Worm (Caenorhabditis elegans) whole organism, late embryonic: ENCODE measurements around the gene K10C2.8.

Source experiments
- F13H6.1 ChIP-seq: sonication (generic microtip); optimal IDR thresholded peaks from 2 replicates; lab custom pipeline; 2016; ENCODE audit warnings: missing genetic modification characterization, missing compliant biosample characterization
- K02D7.2 ChIP-seq: sonication (generic microtip); optimal IDR thresholded peaks from 2 replicates; lab custom pipeline; 2017; ENCODE audit warnings: mild to moderate bottlenecking, missing genetic modification characterization, missing compliant biosample characterization
- T23F11.4 ChIP-seq: fragments of 200-800 bp; sonication (Bioruptor generic); optimal IDR thresholded peaks from 2 replicates; lab custom pipeline; 2018; ENCODE audit warnings: mild to moderate bottlenecking, missing genetic modification characterization, missing compliant biosample characterization
- ahr-1 ChIP-seq: sonication (generic microtip); optimal IDR thresholded peaks from 2 replicates; lab custom pipeline; 2016; ENCODE audit warnings: missing genetic modification characterization, missing compliant biosample characterization
- ceh-14 ChIP-seq: sonication (generic microtip); optimal IDR thresholded peaks from 2 replicates; lab custom pipeline; 2016; ENCODE audit warnings: missing genotype, missing genetic modification characterization, missing compliant biosample characterization
- ceh-2 ChIP-seq: sonication (generic microtip); optimal IDR thresholded peaks from 2 replicates; lab custom pipeline; 2016; ENCODE audit warnings: missing genotype, missing genetic modification characterization, missing compliant biosample characterization
- ceh-30 ChIP-seq: fragments of 150-350 bp; optimal IDR thresholded peaks from 2 replicates; lab custom pipeline; 2014; ENCODE audit warnings: missing biosample characterization, missing genetic modification characterization
- ceh-31 ChIP-seq: sonication (generic microtip); optimal IDR thresholded peaks from 2 replicates; lab custom pipeline; 2016; ENCODE audit warnings: missing genetic modification characterization, missing compliant biosample characterization
- ceh-34 ChIP-seq: sonication (generic microtip); optimal IDR thresholded peaks from 2 replicates; lab custom pipeline; 2016; ENCODE audit warnings: mild to moderate bottlenecking, missing genetic modification characterization, missing compliant biosample characterization
- ceh-45 ChIP-seq: fragments of 200-800 bp; sonication (Bioruptor generic); IDR thresholded peaks from 2 replicates; pipeline ENCODE4 v1.3.6; 2022; ENCODE audit warnings: missing genetic modification reagents, missing genetic modification characterization, missing compliant biosample characterization
- che-1 ChIP-seq: sonication (generic microtip); optimal IDR thresholded peaks from 2 replicates; lab custom pipeline; 2016; ENCODE audit warnings: mild to moderate bottlenecking, missing genetic modification characterization, missing compliant biosample characterization
- elt-2 ChIP-seq: sonication (generic microtip); optimal IDR thresholded peaks from 2 replicates; lab custom pipeline; 2016; ENCODE audit warnings: missing genetic modification reagents, missing genetic modification characterization, missing compliant biosample characterization
- ets-4 ChIP-seq: sonication (generic microtip); optimal IDR thresholded peaks from 2 replicates; lab custom pipeline; 2016; ENCODE audit warnings: missing genetic modification characterization, missing compliant biosample characterization
- eyg-1 ChIP-seq: sonication (generic microtip); optimal IDR thresholded peaks from 2 replicates; lab custom pipeline; 2016; ENCODE audit warnings: missing genotype, missing genetic modification characterization, missing compliant biosample characterization
- fkh-10 ChIP-seq: fragments of 150-350 bp; optimal IDR thresholded peaks from 2 replicates; lab custom pipeline; 2014; ENCODE audit warnings: missing biosample characterization, missing genetic modification reagents, missing genetic modification characterization
- hlh-15 ChIP-seq: sonication (generic microtip); optimal IDR thresholded peaks from 2 replicates; lab custom pipeline; 2016; ENCODE audit warnings: missing genetic modification characterization, missing compliant biosample characterization
- hlh-30 ChIP-seq: sonication (generic microtip); optimal IDR thresholded peaks from 2 replicates; lab custom pipeline; 2017; ENCODE audit warnings: antibody characterized with exemption, missing genetic modification characterization, missing compliant biosample characterization; ENCODE audit not compliant: insufficient read depth
- lim-6 ChIP-seq: sonication (generic microtip); optimal IDR thresholded peaks from 2 replicates; lab custom pipeline; 2016; ENCODE audit warnings: missing genetic modification characterization, missing compliant biosample characterization
- lin-11 ChIP-seq: fragments of 200-800 bp; sonication (Bioruptor generic); optimal IDR thresholded peaks from 2 replicates; lab custom pipeline; 2018; ENCODE audit warnings: mild to moderate bottlenecking, missing genetic modification characterization, missing compliant biosample characterization
- madf-2 ChIP-seq: sonication (generic microtip); optimal IDR thresholded peaks from 2 replicates; lab custom pipeline; 2017; ENCODE audit warnings: missing genetic modification characterization, missing compliant biosample characterization
- mec-3 ChIP-seq: sonication (generic microtip); optimal IDR thresholded peaks from 2 replicates; lab custom pipeline; 2016; ENCODE audit warnings: borderline replicate concordance, missing genetic modification characterization, missing compliant biosample characterization
- nfya-1 ChIP-seq: sonication (generic microtip); optimal IDR thresholded peaks from 2 replicates; lab custom pipeline; 2017; ENCODE audit warnings: missing genetic modification characterization, mild to moderate bottlenecking, missing compliant biosample characterization, antibody characterized with exemption, moderate library complexity
- nhr-11 ChIP-seq: fragments of 150-350 bp; optimal IDR thresholded peaks from 2 replicates; lab custom pipeline; 2014; ENCODE audit warnings: missing biosample characterization, missing genetic modification characterization
- nhr-232 ChIP-seq: sonication (generic microtip); optimal IDR thresholded peaks from 2 replicates; lab custom pipeline; 2016; ENCODE audit warnings: missing genetic modification characterization, missing compliant biosample characterization
- odd-2 ChIP-seq: sonication (generic microtip); optimal IDR thresholded peaks from 2 replicates; lab custom pipeline; 2017; ENCODE audit warnings: antibody characterized with exemption, mild to moderate bottlenecking, missing genetic modification characterization, missing compliant biosample characterization
- pha-2 ChIP-seq: sonication (generic microtip); optimal IDR thresholded peaks from 2 replicates; lab custom pipeline; 2017; ENCODE audit warnings: mild to moderate bottlenecking, missing genetic modification characterization, missing compliant biosample characterization
- pha-4 ChIP-seq: fragments of 150-350 bp; optimal IDR thresholded peaks from 2 replicates; lab custom pipeline; 2018; ENCODE audit warnings: missing biosample characterization, missing genetic modification reagents, missing genetic modification characterization
- pqm-1 ChIP-seq: sonication (generic microtip); optimal IDR thresholded peaks from 2 replicates; lab custom pipeline; 2016; ENCODE audit warnings: missing genetic modification characterization, missing compliant biosample characterization
- rnt-1 ChIP-seq: sonication (generic microtip); optimal IDR thresholded peaks from 2 replicates; lab custom pipeline; 2016; ENCODE audit warnings: missing genetic modification characterization, missing compliant biosample characterization
- sdc-2 ChIP-seq: sonication (generic microtip); optimal IDR thresholded peaks from 2 replicates; lab custom pipeline; 2016; ENCODE audit warnings: missing genotype, missing genetic modification characterization, missing compliant biosample characterization
- sox-4 ChIP-seq: sonication (generic microtip); optimal IDR thresholded peaks from 2 replicates; lab custom pipeline; 2017; ENCODE audit warnings: mild to moderate bottlenecking, missing genetic modification characterization, inconsistent platforms, missing compliant biosample characterization
- syd-9 ChIP-seq: sonication (generic microtip); optimal IDR thresholded peaks from 2 replicates; lab custom pipeline; 2016; ENCODE audit warnings: mild to moderate bottlenecking, missing genetic modification characterization, moderate library complexity, missing compliant biosample characterization
- tbx-2 ChIP-seq: sonication (generic microtip); optimal IDR thresholded peaks from 2 replicates; lab custom pipeline; 2016; ENCODE audit warnings: missing genetic modification characterization, missing compliant biosample characterization
- tbx-7 ChIP-seq: sonication (generic microtip); optimal IDR thresholded peaks from 2 replicates; lab custom pipeline; 2016; ENCODE audit warnings: missing genotype, missing genetic modification characterization, missing compliant biosample characterization
- unc-3 ChIP-seq, 2 experiments: fragments of 200-800 bp in 1 of 2; sonication (Bioruptor generic) in 1 of 2; sonication (generic microtip) in 1 of 2; conservative IDR thresholded peaks in 1 of 2; optimal IDR thresholded peaks in 1 of 2; 2 replicates each; pipeline versions ENCODE4 v1.3.6 to Lab custom; 2016 to 2022; ENCODE audit warnings: missing compliant biosample characterization in 2 of 2, missing genetic modification characterization in 2 of 2, missing genetic modification reagents in 1 of 2
- unc-86 ChIP-seq: sonication (generic microtip); optimal IDR thresholded peaks from 2 replicates; lab custom pipeline; 2016; ENCODE audit warnings: missing genetic modification characterization, missing compliant biosample characterization
- zip-5 ChIP-seq: sonication (generic microtip); optimal IDR thresholded peaks from 2 replicates; lab custom pipeline; 2016; ENCODE audit warnings: missing genetic modification characterization, missing compliant biosample characterization
- ztf-16 ChIP-seq: sonication (generic microtip); optimal IDR thresholded peaks from 2 replicates; lab custom pipeline; 2017; ENCODE audit warnings: missing genetic modification characterization, missing compliant biosample characterization

K10C2.8 gene

ce11 chrX:6437545-6437944 is at the start of gene K10C2.8:
Gene K10C2.8 (minus strand): TSS chrX:6437645.
- TF ChIP-seq F13H6.1 (tag; lab: Kevin White, UChicago) = no peak
- TF ChIP-seq lim-6 = no peak
- TF ChIP-seq mec-3 (tag; lab: Kevin White, UChicago) = no peak
- no peak for TF ChIP-seq syd-9
- TF ChIP-seq ceh-2 (tag; lab: Kevin White, UChicago) = no peak
- TF ChIP-seq hlh-15 (tag; lab: Kevin White, UChicago) = no peak
- TF ChIP-seq hlh-30 (tag; lab: Kevin White, UChicago) = no peak
- TF ChIP-seq unc-86 = no peak
- TF ChIP-seq K02D7.2 (tag; lab: Kevin White, UChicago) = no peak
- no peak for TF ChIP-seq pha-4 (tag; lab: Kevin White, UChicago)
- no peak for TF ChIP-seq ztf-16 (tag; lab: Kevin White, UChicago)
- no peak for TF ChIP-seq ceh-31 (tag; lab: Kevin White, UChicago)
- TF ChIP-seq madf-2 (tag; lab: Kevin White, UChicago) = no peak
- no peak for TF ChIP-seq tbx-7 (tag; lab: Kevin White, UChicago)
- no peak for TF ChIP-seq ahr-1 (tag; lab: Kevin White, UChicago)

DNA sequence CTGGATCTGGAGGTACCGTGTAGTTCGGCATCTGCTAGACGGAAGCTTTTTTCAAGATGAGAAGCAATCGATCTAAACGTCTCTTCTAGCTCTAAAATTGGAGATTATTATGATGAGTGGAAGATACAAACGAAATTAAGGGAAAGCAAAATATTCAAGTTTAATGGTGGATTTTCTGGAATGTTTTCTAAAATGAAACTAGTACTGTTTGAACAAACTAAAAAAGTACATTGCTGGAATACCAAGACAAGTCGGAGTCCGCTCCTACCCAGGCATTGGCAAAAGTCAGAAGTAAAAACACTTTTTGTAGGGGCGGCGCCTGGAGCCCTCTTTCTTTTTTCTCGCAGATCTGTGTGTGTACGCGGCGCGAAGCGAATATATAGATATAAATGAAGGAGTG is 47.3 kb upstream of the K10C2.8 start, which contains the start of gene gar-1:
gar-1 (minus strand) TSS at position 101 of the 400 bp plus-strand sequence.
- TF ChIP-seq rnt-1 (tag; lab: Kevin White, UChicago) (no peak), nfya-1 (no peak), ceh-34 (tag; lab: Kevin White, UChicago) (no peak), pha-2 (tag; lab: Kevin White, UChicago) (no peak), lin-11 (no peak), unc-86 (no peak), pqm-1 (tag; lab: Kevin White, UChicago) (no peak), ceh-2 (tag; lab: Kevin White, UChicago) (no peak), ceh-45 (no peak), mec-3 (tag; lab: Kevin White, UChicago) (no peak), T23F11.4 (GFP tag; lab: Kevin White, UChicago) (no peak), ets-4 (tag; lab: Kevin White, UChicago) (no peak), unc-3 (GFP tag; conservative IDR thresholded peaks at IDR 0.05; lab: Robert Waterston, UW) (no peak), unc-3 (tag; optimal IDR thresholded peaks at IDR 0.05; lab: Kevin White, UChicago) (no peak), eyg-1 (tag; lab: Kevin White, UChicago) (no peak), odd-2 (tag; lab: Kevin White, UChicago) (no peak)

DNA sequence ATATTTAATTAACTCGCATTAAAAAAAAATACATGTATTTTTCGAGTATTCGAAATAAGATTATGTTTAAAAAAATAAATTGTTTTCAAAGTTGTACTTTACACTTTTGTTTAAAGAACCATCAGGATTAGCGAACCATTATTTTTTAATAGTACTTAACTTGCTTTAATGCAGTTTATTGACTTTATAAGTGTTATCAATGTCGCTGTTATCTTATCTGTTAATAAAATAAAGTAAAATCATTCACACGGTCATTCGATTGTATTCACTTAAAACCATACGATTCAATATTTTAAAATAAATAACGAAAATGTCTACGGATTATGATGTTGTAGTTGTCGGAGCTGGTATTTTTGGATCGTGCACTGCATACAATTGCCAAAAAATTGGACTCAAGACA is 39.1 kb upstream of the K10C2.8 start, which contains the start of gene C15B12.1:
C15B12.1 (plus strand) TSS at position 271 of the 400 bp plus-strand sequence.
- no peak for TF ChIP-seq pha-4 (tag; lab: Kevin White, UChicago)
- no peak for TF ChIP-seq fkh-10
- no peak for TF ChIP-seq sdc-2 (tag; lab: Kevin White, UChicago)
- no peak for TF ChIP-seq T23F11.4 (GFP tag; lab: Kevin White, UChicago)
- TF ChIP-seq ceh-30 (tag; lab: Kevin White, UChicago) = no peak
- peak; percentile 59 for TF ChIP-seq elt-2 (tag; lab: Kevin White, UChicago)

DNA sequence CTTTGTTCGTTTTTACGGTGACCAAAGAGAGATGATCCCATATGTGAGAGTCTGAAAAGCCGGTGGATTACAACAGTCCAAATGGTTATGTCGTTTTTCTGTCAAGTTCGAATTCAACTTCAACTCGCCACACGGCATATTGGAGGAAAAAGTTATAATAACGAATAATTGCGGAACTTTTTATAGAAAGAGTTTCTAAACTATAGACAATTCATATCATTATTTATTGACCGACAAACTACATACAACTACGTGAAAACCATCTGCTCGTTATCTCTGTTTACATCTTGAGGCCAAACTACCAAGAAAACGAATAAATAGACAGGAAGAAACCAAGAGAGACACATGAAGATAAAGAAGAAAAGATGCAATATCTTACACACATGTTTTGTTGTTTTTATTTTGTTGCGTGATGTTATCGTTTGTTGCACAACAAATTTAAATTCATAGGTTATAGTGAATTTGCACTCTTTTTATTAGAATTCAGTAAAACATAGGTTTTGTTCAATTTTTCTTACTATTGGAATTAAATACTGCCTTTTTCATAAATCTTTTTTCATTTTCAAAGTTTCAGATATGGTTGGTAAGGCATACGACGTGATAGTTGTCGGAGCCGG is 36.4 kb upstream of the K10C2.8 start, which contains the start of the genes C15B12.4 and C15B12.8:
C15B12.4 (minus strand) TSS at position 51 of the 617 bp plus-strand sequence.
C15B12.8 (plus strand) TSS at position 567 of the 617 bp plus-strand sequence.
- TF ChIP-seq elt-2 (tag; lab: Kevin White, UChicago) = peak; percentile 54
- TF ChIP-seq nhr-232 (tag; lab: Kevin White, UChicago) = no peak
- no peak for TF ChIP-seq ceh-31 (tag; lab: Kevin White, UChicago)
- TF ChIP-seq, all 69 proteins: peak for 1

DNA sequence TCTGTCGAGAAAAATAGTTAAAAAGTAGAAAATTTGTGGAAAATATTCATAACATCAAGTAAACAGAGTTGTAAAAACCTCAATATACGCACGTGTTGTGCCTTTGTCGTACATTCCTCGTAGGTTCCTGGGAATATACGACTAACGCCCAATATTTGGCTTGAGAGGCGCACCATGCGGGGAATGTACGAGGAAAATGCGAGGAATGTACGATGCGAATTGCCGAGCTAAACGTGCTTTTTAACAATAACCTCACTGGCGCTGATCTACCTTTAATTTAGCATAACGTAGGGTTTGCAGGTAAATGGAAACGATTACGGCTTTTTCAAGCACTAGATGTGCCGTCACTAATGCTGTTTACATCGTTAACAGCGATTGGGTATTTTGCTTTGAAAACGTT is 31.1 kb upstream of the K10C2.8 start, which contains the start of gene C15B12.9:
C15B12.9 (plus strand) TSS at position 301 of the 400 bp plus-strand sequence.
- TF ChIP-seq ztf-16 (tag; lab: Kevin White, UChicago) = no peak
- no peak for TF ChIP-seq hlh-30 (tag; lab: Kevin White, UChicago)
- no peak for TF ChIP-seq T23F11.4 (GFP tag; lab: Kevin White, UChicago)
- TF ChIP-seq mec-3 (tag; lab: Kevin White, UChicago) = no peak
- no peak for TF ChIP-seq rnt-1 (tag; lab: Kevin White, UChicago)
- no peak for TF ChIP-seq unc-3 (GFP tag; conservative IDR thresholded peaks at IDR 0.05; lab: Robert Waterston, UW)
- no peak for TF ChIP-seq unc-3 (tag; optimal IDR thresholded peaks at IDR 0.05; lab: Kevin White, UChicago)
- TF ChIP-seq zip-5 = no peak
- TF ChIP-seq nfya-1 = no peak
- no peak for TF ChIP-seq sdc-2 (tag; lab: Kevin White, UChicago)
- no peak for TF ChIP-seq che-1 (tag; lab: Kevin White, UChicago)
- no peak for TF ChIP-seq ceh-14 (tag; lab: Kevin White, UChicago)
- no peak for TF ChIP-seq sox-4 (tag; lab: Kevin White, UChicago)
- TF ChIP-seq tbx-2 (tag; lab: Kevin White, UChicago) = no peak
- no peak for TF ChIP-seq nhr-11 (tag; lab: Kevin White, UChicago)
